Worm (Caenorhabditis elegans) whole organism, early embryonic: ENCODE measurements around the gene nhr-197.

Experiments
- B0310.2 ChIP-seq: sonication (generic microtip); optimal IDR thresholded peaks from 2 replicates; lab custom pipeline; 2016; ENCODE audit warnings: mild to moderate bottlenecking, missing genetic modification characterization, missing compliant biosample characterization
- F13C5.2 ChIP-seq: sonication (generic microtip); optimal IDR thresholded peaks from 2 replicates; lab custom pipeline; 2017; ENCODE audit warnings: mild to moderate bottlenecking, missing genetic modification characterization, inconsistent platforms, missing compliant biosample characterization
- aly-1 ChIP-seq: sonication (generic microtip); optimal IDR thresholded peaks from 2 replicates; lab custom pipeline; 2016; ENCODE audit warnings: missing genetic modification characterization, missing compliant biosample characterization
- ama-1 ChIP-seq: fragments of 150-350 bp; optimal IDR thresholded peaks from 2 replicates; lab custom pipeline; 2014
- ceh-13 ChIP-seq: fragments of 200-800 bp; sonication (Bioruptor generic); optimal IDR thresholded peaks from 2 replicates; lab custom pipeline; 2018; ENCODE audit warnings: mild to moderate bottlenecking, missing genetic modification characterization, missing compliant biosample characterization
- ceh-36 ChIP-seq: sonication (generic microtip); optimal IDR thresholded peaks from 2 replicates; lab custom pipeline; 2016; ENCODE audit warnings: missing genetic modification characterization, inconsistent platforms, missing compliant biosample characterization
- ets-7 ChIP-seq: sonication (generic microtip); optimal IDR thresholded peaks from 2 replicates; lab custom pipeline; 2016; ENCODE audit warnings: missing genotype, missing genetic modification characterization, missing compliant biosample characterization
- flt-1 ChIP-seq: fragments of 200-800 bp; sonication (Bioruptor generic); IDR thresholded peaks from 2 replicates; pipeline ENCODE4 v1.3.6; 2022; ENCODE audit warnings: missing genetic modification characterization, missing compliant biosample characterization
- pes-1 ChIP-seq: fragments of 200-800 bp; sonication (Bioruptor generic); IDR thresholded peaks from 2 replicates; pipeline ENCODE4 v1.3.6; 2022; ENCODE audit warnings: missing genetic modification reagents, missing genetic modification characterization, missing compliant biosample characterization
- scrt-1 ChIP-seq: fragments of 200-800 bp; sonication (Bioruptor generic); IDR thresholded peaks from 2 replicates; pipeline ENCODE4 v1.3.6; 2022; ENCODE audit warnings: missing genetic modification characterization, missing compliant biosample characterization
- sea-1 ChIP-seq: fragments of 200-800 bp; sonication (Bioruptor generic); conservative IDR thresholded peaks from 2 replicates; pipeline ENCODE4 v1.3.6; 2022; ENCODE audit warnings: missing genetic modification characterization, missing compliant biosample characterization
- tra-4 ChIP-seq: sonication (generic microtip); optimal IDR thresholded peaks from 2 replicates; lab custom pipeline; 2017; ENCODE audit warnings: missing genetic modification characterization, missing compliant biosample characterization

DNA sequence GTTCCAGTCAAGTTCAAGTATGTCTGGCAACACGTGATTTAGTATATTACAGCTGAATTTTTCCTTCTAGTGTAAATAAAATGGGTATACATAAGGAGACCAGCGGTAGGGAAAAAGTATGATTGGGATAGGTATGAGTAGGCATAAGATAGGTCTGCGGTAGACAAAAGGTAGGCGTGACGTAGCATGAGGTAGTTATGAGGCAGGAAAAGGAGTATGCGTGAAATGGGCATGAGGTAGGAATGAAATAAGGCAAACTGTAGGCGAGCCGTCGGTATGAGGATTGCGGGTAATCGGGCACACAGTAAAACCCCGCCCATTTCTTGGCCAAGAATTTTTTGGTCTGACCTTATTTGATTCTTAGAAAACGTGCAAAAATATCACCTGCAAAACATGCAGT lies 33.7 kb downstream of the nhr-197 start:
- TF ChIP-seq ama-1 (lab: Kevin White, UChicago), result no peak
- TF ChIP-seq scrt-1 (GFP tag; lab: Robert Waterston, UW), result no peak
- no peak for TF ChIP-seq tra-4 (tag; lab: Kevin White, UChicago)
- no peak for TF ChIP-seq ceh-36 (tag; lab: Kevin White, UChicago)
- TF ChIP-seq B0310.2, result no peak
- no peak for TF ChIP-seq flt-1 (GFP tag; lab: Robert Waterston, UW)
- TF ChIP-seq F13C5.2 (tag; lab: Kevin White, UChicago), result no peak
- TF ChIP-seq ets-7 (tag; lab: Kevin White, UChicago), result no peak
- no peak for TF ChIP-seq pes-1 (GFP tag; lab: Robert Waterston, UW)
- TF ChIP-seq aly-1 (tag; lab: Kevin White, UChicago), result no peak
- TF ChIP-seq ceh-13 (GFP tag; lab: Kevin White, UChicago), result no peak
- no peak for TF ChIP-seq sea-1 (GFP tag; lab: Robert Waterston, UW)
